Fruit fly (Drosophila melanogaster): Measurements from ENCODE around the gene CG4036.
A peak's percentile ranks its signal among the peaks of the same experiment; 100 is the strongest.

Gene CG4036

DNA sequence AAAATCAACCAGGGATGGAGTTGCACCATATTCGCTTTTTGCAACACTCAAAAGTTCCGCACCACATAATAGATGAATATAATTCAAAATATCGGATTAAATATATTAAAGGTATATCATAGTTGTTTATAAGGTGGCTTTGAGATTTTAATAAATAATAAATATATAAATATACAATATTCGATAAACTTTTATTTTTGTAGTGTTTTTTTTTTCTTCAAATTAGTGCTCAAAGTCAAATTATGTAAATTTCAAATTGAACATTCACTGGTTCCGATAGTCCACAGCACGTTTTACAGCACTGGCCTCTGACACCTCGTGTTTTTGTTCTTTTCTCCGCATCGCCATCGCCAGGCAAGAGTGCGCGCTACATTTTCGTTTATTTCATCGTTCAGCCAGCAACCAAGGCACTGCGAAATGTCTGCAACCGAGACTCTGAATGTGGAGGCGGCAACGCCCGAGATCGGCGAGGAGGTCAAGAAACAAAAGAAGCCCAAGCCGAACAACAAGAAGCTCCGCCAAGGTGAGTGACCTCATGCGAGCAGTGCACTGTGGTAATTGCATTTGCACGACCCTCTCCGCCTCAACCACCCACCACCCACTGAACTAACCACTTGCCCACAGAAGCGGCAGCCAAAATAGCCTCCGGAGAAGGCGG is 27.3 kb upstream of the CG4036 start, which contains the start of the genes Taf11 and und (continued):
- TF ChIP-seq CoRest (tag; optimal IDR thresholded peaks at IDR 0.05) (peak; percentile 65), pb (GFP tag; optimal IDR thresholded peaks at IDR 0.05) (no peak), CG30020 (tag; optimal IDR thresholded peaks at IDR 0.05) (no peak), Sox102F (GFP tag; optimal IDR thresholded peaks at IDR 0.05) (no peak), Adf1 (GFP tag; IDR thresholded peaks at IDR 0.05) (no peak), sens-2 (GFP tag; IDR thresholded peaks at IDR 0.05) (no peak), gcm (GFP tag; optimal IDR thresholded peaks at IDR 0.05) (no peak), Eip74EF (GFP tag; optimal IDR thresholded peaks at IDR 0.05) (no peak), Stat92E (GFP tag; optimal IDR thresholded peaks at IDR 0.05) (no peak), CG12155 (GFP tag; optimal IDR thresholded peaks at IDR 0.05) (peak; percentile 42), Sry-β (GFP tag; optimal IDR thresholded peaks at IDR 0.05) (no peak), CG4730 (GFP tag; IDR thresholded peaks at IDR 0.05) (no peak), Ada2b (GFP tag; IDR thresholded peaks at IDR 0.05) (no peak), ap (GFP tag; IDR thresholded peaks at IDR 0.05) (no peak), CG17829 (tag; optimal IDR thresholded peaks at IDR 0.05) (no peak), CG9609 (GFP tag; optimal IDR thresholded peaks at IDR 0.05) (no peak), CG9727 (GFP tag; optimal IDR thresholded peaks at IDR 0.05) (peak; percentile 51), CG13123 (GFP tag; optimal IDR thresholded peaks at IDR 0.05) (peak; percentile 19), CG2889 (GFP tag; IDR thresholded peaks at IDR 0.05) (no peak), tgo (GFP tag; IDR thresholded peaks at IDR 0.05) (no peak; the same call in 2 of the 3 replicates), cwo (GFP tag; optimal IDR thresholded peaks at IDR 0.05) (no peak), CG1529 (GFP tag; optimal IDR thresholded peaks at IDR 0.05) (no peak), pita (GFP tag; optimal IDR thresholded peaks at IDR 0.05) (no peak), CG1647 (GFP tag; optimal IDR thresholded peaks at IDR 0.05) (no peak), eve (GFP tag; optimal IDR thresholded peaks at IDR 0.05) (no peak), CG16813 (GFP tag; IDR thresholded peaks at IDR 0.05; ENCODE audit: partially characterized antibody) (peak; percentile 81), CG7357 (GFP tag; IDR thresholded peaks at IDR 0.05) (no peak), ems (GFP tag; optimal IDR thresholded peaks at IDR 0.05) (no peak), vnd (GFP tag; IDR thresholded peaks at IDR 0.05; ENCODE audit: partially characterized antibody) (peak; percentile 80), toy (GFP tag; IDR thresholded peaks at IDR 0.05) (no peak), disco-r (GFP tag; optimal IDR thresholded peaks at IDR 0.05) (no peak), CG12219 (GFP tag; optimal IDR thresholded peaks at IDR 0.05) (no peak), sna (GFP tag; IDR thresholded peaks at IDR 0.05; ENCODE audit: partially characterized antibody) (peak; percentile 71; the same call in 1 of the 2 replicates), ase (GFP tag; IDR thresholded peaks at IDR 0.05) (no peak), Lpt (GFP tag; optimal IDR thresholded peaks at IDR 0.05) (no peak), CG10654 (GFP tag; optimal IDR thresholded peaks at IDR 0.05) (no peak), jumu (GFP tag; optimal IDR thresholded peaks at IDR 0.05) (no peak), CG2120 (GFP tag; optimal IDR thresholded peaks at IDR 0.05) (peak; percentile 17), CG6683 (GFP tag; optimal IDR thresholded peaks at IDR 0.05) (peak; percentile 18), CG1792 (GFP tag; optimal IDR thresholded peaks at IDR 0.05) (no peak), CG9215 (GFP tag; IDR thresholded peaks at IDR 0.05) (peak; percentile 48), CG16815 (GFP tag; optimal IDR thresholded peaks at IDR 0.05) (no peak), CG15269 (tag; optimal IDR thresholded peaks at IDR 0.05) (no peak), CG2116 (GFP tag; optimal IDR thresholded peaks at IDR 0.05) (peak; percentile 50), lmd (GFP tag; IDR thresholded peaks at IDR 0.05) (peak; percentile 20; the same call in 1 of the 2 replicates), lola (GFP tag; optimal IDR thresholded peaks at IDR 0.05) (no peak), stc (GFP tag; IDR thresholded peaks at IDR 0.05) (no peak), CG12769 (tag; optimal IDR thresholded peaks at IDR 0.05) (no peak), Meics (GFP tag; optimal IDR thresholded peaks at IDR 0.05) (peak; percentile 46), HLH4C (GFP tag; IDR thresholded peaks at IDR 0.05; ENCODE audit: partially characterized antibody) (peak; percentile 45; the same call in 1 of the 3 replicates)

Measured in whole organism, embryonic.